Worm (Caenorhabditis elegans): ENCODE measurements around the gene alh-13.

- TF ChIP-seq pag-3 (tag; optimal IDR thresholded peaks at IDR 0.05; ENCODE audit: borderline replicate concordance) = no peak
- TF ChIP-seq K09A11.1 (tag; optimal IDR thresholded peaks at IDR 0.05; ENCODE audit: insufficient read depth) = no peak
- TF ChIP-seq rnt-1 (tag; optimal IDR thresholded peaks at IDR 0.05) = no peak
These were observed 24.7 kb downstream of the alh-13 start for ce11 chrX:12806926-12807325.
